Fruit fly (Drosophila melanogaster) whole organism, embryonic: ENCODE measurements around the gene CG7029.

Source experiments
- Adf1 ChIP-seq: fragments of 200-800 bp; sonication (Bioruptor generic); IDR thresholded peaks from 2 replicates; pipeline ENCODE4 v1.3.6; 2022; ENCODE audit warnings: missing biosample characterization, missing genetic modification characterization
- CG10959 ChIP-seq: fragments of 200-800 bp; sonication (Bioruptor generic); IDR thresholded peaks from 2 replicates; pipeline ENCODE4 v1.3.6; 2022; ENCODE audit warnings: missing biosample characterization, missing genetic modification characterization
- CG11085 ChIP-seq: fragments of 200-800 bp; sonication (Bioruptor generic); IDR thresholded peaks from 2 replicates; pipeline ENCODE4 v1.3.6; 2022; ENCODE audit warnings: missing biosample characterization, missing genetic modification characterization
- CG11093 ChIP-seq: fragments of 200-800 bp; sonication (Bioruptor generic); IDR thresholded peaks from 3 replicates; pipeline ENCODE4 v1.3.6; 2022; ENCODE audit warnings: missing biosample characterization, missing genetic modification characterization
- CG11247 ChIP-seq: fragments of 200-800 bp; sonication (Bioruptor generic); IDR thresholded peaks from 2 replicates; pipeline ENCODE4 v1.3.6; 2022; ENCODE audit warnings: missing biosample characterization, missing genetic modification characterization
- CG11560 ChIP-seq: fragments of 200-800 bp; sonication (Bioruptor generic); IDR thresholded peaks from 3 replicates; pipeline ENCODE4 v1.3.6; 2022; ENCODE audit warnings: missing biosample characterization, missing genetic modification characterization
- CG1233 ChIP-seq: fragments of 200-800 bp; sonication (Bioruptor generic); optimal IDR thresholded peaks from 4 replicates; lab custom pipeline; 2018; ENCODE audit warnings: missing biosample characterization, mild to moderate bottlenecking, missing genetic modification characterization
- CG13296 ChIP-seq: fragments of 200-800 bp; sonication (Bioruptor generic); optimal IDR thresholded peaks from 3 replicates; lab custom pipeline; 2018; ENCODE audit warnings: missing biosample characterization, mild to moderate bottlenecking, missing genetic modification characterization
- CG15479 ChIP-seq: fragments of 200-800 bp; sonication (Bioruptor generic); optimal IDR thresholded peaks from 3 replicates; lab custom pipeline; 2019; ENCODE audit warnings: missing biosample characterization, mild to moderate bottlenecking, missing genetic modification characterization, moderate library complexity
- CG15514 ChIP-seq: fragments of 200-800 bp; sonication (Bioruptor generic); optimal IDR thresholded peaks from 3 replicates; lab custom pipeline; 2017; ENCODE audit warnings: missing biosample characterization, missing genetic modification characterization, mild to moderate bottlenecking, moderate library complexity, missing genetic modification reagents
- CG2202 ChIP-seq: fragments of 200-800 bp; sonication (Bioruptor generic); optimal IDR thresholded peaks from 2 replicates; lab custom pipeline; 2018; ENCODE audit warnings: missing biosample characterization, mild to moderate bottlenecking, missing genetic modification characterization
- CG30431 ChIP-seq: fragments of 200-800 bp; sonication (Bioruptor generic); optimal IDR thresholded peaks from 2 replicates; lab custom pipeline; 2017; ENCODE audit warnings: missing biosample characterization, missing genetic modification characterization
- CG31388 ChIP-seq: fragments of 200-800 bp; sonication (Bioruptor generic); optimal IDR thresholded peaks from 2 replicates; lab custom pipeline; 2016; ENCODE audit warnings: missing biosample characterization, missing genetic modification characterization
- CG32772 ChIP-seq: fragments of 200-800 bp; sonication (Bioruptor generic); IDR thresholded peaks from 2 replicates; pipeline ENCODE4 v1.3.6; 2022; ENCODE audit warnings: missing biosample characterization, missing genetic modification characterization
- CG3838 ChIP-seq: fragments of 200-800 bp; sonication (Bioruptor generic); optimal IDR thresholded peaks from 3 replicates; lab custom pipeline; 2016; ENCODE audit warnings: missing biosample characterization, missing genetic modification characterization
- CG5245 ChIP-seq: fragments of 200-800 bp; sonication (Bioruptor generic); optimal IDR thresholded peaks from 3 replicates; lab custom pipeline; 2016; ENCODE audit warnings: missing biosample characterization, missing genetic modification characterization
- CG6689 ChIP-seq: fragments of 200-800 bp; sonication (Bioruptor generic); IDR thresholded peaks from 2 replicates; pipeline ENCODE4 v1.3.6; 2022; ENCODE audit warnings: missing biosample characterization, missing genetic modification characterization
- CG7745 ChIP-seq: fragments of 200-800 bp; sonication (Bioruptor generic); optimal IDR thresholded peaks from 2 replicates; lab custom pipeline; 2018; ENCODE audit warnings: missing biosample characterization, mild to moderate bottlenecking, missing genetic modification characterization, moderate library complexity
- CG8281 ChIP-seq: fragments of 200-800 bp; sonication (Bioruptor generic); optimal IDR thresholded peaks from 2 replicates; lab custom pipeline; 2018; ENCODE audit warnings: missing biosample characterization, mild to moderate bottlenecking, missing genetic modification characterization, moderate library complexity
- CG9797 ChIP-seq: fragments of 200-800 bp; sonication (Bioruptor generic); optimal IDR thresholded peaks from 3 replicates; lab custom pipeline; 2018; ENCODE audit warnings: missing biosample characterization, mild to moderate bottlenecking, missing genetic modification characterization
- Deaf1 ChIP-seq: fragments of 200-800 bp; optimal IDR thresholded peaks from 3 replicates; lab custom pipeline; 2019; ENCODE audit warnings: missing biosample characterization, mild to moderate bottlenecking, missing genetic modification characterization, moderate library complexity
- Dip2 ChIP-seq: fragments of 200-800 bp; sonication (Bioruptor generic); IDR thresholded peaks from 2 replicates; pipeline ENCODE4 v1.3.6; 2022; ENCODE audit warnings: missing biosample characterization, missing genetic modification characterization
- Doc3 ChIP-seq: fragments of 200-800 bp; sonication (Bioruptor generic); IDR thresholded peaks from 3 replicates; pipeline ENCODE4 v1.3.6; 2022; ENCODE audit warnings: missing biosample characterization, missing genetic modification characterization; ENCODE audit not compliant: partially characterized antibody
- Dref ChIP-seq: fragments of 200-800 bp; sonication (Bioruptor generic); IDR thresholded peaks from 2 replicates; pipeline ENCODE4 v1.3.6; 2022; ENCODE audit warnings: missing biosample characterization, missing genetic modification characterization
- Drgx ChIP-seq: fragments of 200-800 bp; sonication (Bioruptor generic); IDR thresholded peaks from 2 replicates; pipeline ENCODE4 v1.3.6; 2022; ENCODE audit warnings: missing biosample characterization, missing genetic modification characterization
- E2f1 ChIP-seq: fragments of 200-800 bp; sonication (Bioruptor generic); IDR thresholded peaks from 2 replicates; pipeline ENCODE4 v1.3.6; 2022; ENCODE audit warnings: missing biosample characterization, missing genetic modification characterization
- Gug ChIP-seq: fragments of 200-800 bp; sonication (Bioruptor generic); IDR thresholded peaks from 4 replicates; pipeline ENCODE4 v1.3.6; 2022; ENCODE audit warnings: missing biosample characterization, missing genetic modification characterization
- Hsf ChIP-seq: fragments of 200-800 bp; sonication (Bioruptor generic); optimal IDR thresholded peaks from 3 replicates; lab custom pipeline; 2016; ENCODE audit warnings: missing biosample characterization, missing genetic modification characterization
- Max ChIP-seq: fragments of 200-800 bp; sonication (Bioruptor generic); optimal IDR thresholded peaks from 2 replicates; lab custom pipeline; 2016; ENCODE audit warnings: missing biosample characterization, mild to moderate bottlenecking, missing genetic modification characterization
- Mrtf ChIP-seq: fragments of 200-800 bp; sonication (Bioruptor generic); IDR thresholded peaks from 3 replicates; pipeline ENCODE4 v1.3.6; 2022; ENCODE audit warnings: missing biosample characterization, missing genetic modification characterization
- Xbp1 ChIP-seq: fragments of 200-800 bp; sonication (Bioruptor generic); optimal IDR thresholded peaks from 3 replicates; lab custom pipeline; 2016; ENCODE audit warnings: missing biosample characterization, mild to moderate bottlenecking, missing genetic modification characterization
- cas ChIP-seq: fragments of 200-800 bp; sonication (Bioruptor generic); IDR thresholded peaks from 2 replicates; pipeline ENCODE4 v1.3.6; 2022; ENCODE audit warnings: missing biosample characterization, missing genetic modification characterization
- caup ChIP-seq: fragments of 200-800 bp; sonication (Bioruptor generic); optimal IDR thresholded peaks from 3 replicates; lab custom pipeline; 2017; ENCODE audit warnings: missing biosample characterization, mild to moderate bottlenecking, missing genetic modification characterization, moderate library complexity; ENCODE audit not compliant: severe bottlenecking
- chinmo ChIP-seq: fragments of 200-800 bp; sonication (Bioruptor generic); IDR thresholded peaks from 4 replicates; pipeline ENCODE4 v1.3.6; 2022; ENCODE audit warnings: missing biosample characterization, missing genetic modification characterization; ENCODE audit not compliant: partially characterized antibody
- dysf ChIP-seq: fragments of 200-800 bp; sonication (Bioruptor generic); IDR thresholded peaks from 3 replicates; pipeline ENCODE4 v1.3.6; 2022; ENCODE audit warnings: missing biosample characterization, missing genetic modification characterization
- exex ChIP-seq: fragments of 200-800 bp; sonication (Bioruptor generic); optimal IDR thresholded peaks from 4 replicates; lab custom pipeline; 2018; ENCODE audit warnings: missing biosample characterization, mild to moderate bottlenecking, missing genetic modification characterization, moderate library complexity
- gro ChIP-seq: fragments of 200-800 bp; sonication (Bioruptor generic); optimal IDR thresholded peaks from 2 replicates; lab custom pipeline; 2016; ENCODE audit warnings: missing biosample characterization, missing genetic modification characterization
- gsb-n ChIP-seq: fragments of 200-800 bp; sonication (Bioruptor generic); optimal IDR thresholded peaks from 3 replicates; lab custom pipeline; 2018; ENCODE audit warnings: missing biosample characterization, mild to moderate bottlenecking, missing genetic modification characterization
- gt ChIP-seq: fragments of 200-800 bp; sonication (Bioruptor generic); IDR thresholded peaks from 2 replicates; pipeline ENCODE4 v1.3.6; 2022; ENCODE audit warnings: missing biosample characterization, missing genetic modification characterization
- ken ChIP-seq: fragments of 200-800 bp; sonication (Bioruptor generic); IDR thresholded peaks from 3 replicates; pipeline ENCODE4 v1.3.6; 2022; ENCODE audit warnings: missing biosample characterization, missing genetic modification characterization
- knrl ChIP-seq: fragments of 200-800 bp; sonication (Bioruptor generic); IDR thresholded peaks from 3 replicates; pipeline ENCODE4 v1.3.6; 2022; ENCODE audit warnings: missing biosample characterization, missing genetic modification characterization; ENCODE audit not compliant: partially characterized antibody
- luna ChIP-seq: fragments of 200-800 bp; sonication (Bioruptor generic); optimal IDR thresholded peaks from 2 replicates; lab custom pipeline; 2016; ENCODE audit warnings: missing biosample characterization, missing genetic modification characterization
- otp ChIP-seq: fragments of 200-800 bp; sonication (Bioruptor generic); IDR thresholded peaks from 3 replicates; pipeline ENCODE4, ENCODE4 v1.3.6; 2022; ENCODE audit warnings: missing biosample characterization, missing genetic modification characterization
- pita ChIP-seq: fragments of 200-800 bp; sonication (Bioruptor generic); optimal IDR thresholded peaks from 2 replicates; lab custom pipeline; 2017; ENCODE audit warnings: missing biosample characterization, mild to moderate bottlenecking, missing genetic modification characterization
- ranshi ChIP-seq: fragments of 200-800 bp; sonication (Bioruptor generic); IDR thresholded peaks from 2 replicates; pipeline ENCODE4 v1.3.6; 2022; ENCODE audit warnings: missing biosample characterization, missing genetic modification characterization
- sima ChIP-seq: fragments of 200-800 bp; sonication (Bioruptor generic); optimal IDR thresholded peaks from 2 replicates; lab custom pipeline; 2016; ENCODE audit warnings: missing biosample characterization, missing genetic modification characterization
- so ChIP-seq: fragments of 200-800 bp; sonication (Bioruptor generic); IDR thresholded peaks from 3 replicates; pipeline ENCODE4 v1.3.6; 2022; ENCODE audit warnings: missing biosample characterization, missing genetic modification characterization
- tgo ChIP-seq: fragments of 200-800 bp; sonication (Bioruptor generic); IDR thresholded peaks from 3 replicates; pipeline ENCODE4 v1.3.6; 2022; ENCODE audit warnings: missing biosample characterization, missing genetic modification characterization
- vfl ChIP-seq: fragments of 200-800 bp; sonication (Bioruptor generic); optimal IDR thresholded peaks from 2 replicates; lab custom pipeline; 2016; ENCODE audit warnings: missing biosample characterization, missing genetic modification characterization

The CG7029 gene

DNA sequence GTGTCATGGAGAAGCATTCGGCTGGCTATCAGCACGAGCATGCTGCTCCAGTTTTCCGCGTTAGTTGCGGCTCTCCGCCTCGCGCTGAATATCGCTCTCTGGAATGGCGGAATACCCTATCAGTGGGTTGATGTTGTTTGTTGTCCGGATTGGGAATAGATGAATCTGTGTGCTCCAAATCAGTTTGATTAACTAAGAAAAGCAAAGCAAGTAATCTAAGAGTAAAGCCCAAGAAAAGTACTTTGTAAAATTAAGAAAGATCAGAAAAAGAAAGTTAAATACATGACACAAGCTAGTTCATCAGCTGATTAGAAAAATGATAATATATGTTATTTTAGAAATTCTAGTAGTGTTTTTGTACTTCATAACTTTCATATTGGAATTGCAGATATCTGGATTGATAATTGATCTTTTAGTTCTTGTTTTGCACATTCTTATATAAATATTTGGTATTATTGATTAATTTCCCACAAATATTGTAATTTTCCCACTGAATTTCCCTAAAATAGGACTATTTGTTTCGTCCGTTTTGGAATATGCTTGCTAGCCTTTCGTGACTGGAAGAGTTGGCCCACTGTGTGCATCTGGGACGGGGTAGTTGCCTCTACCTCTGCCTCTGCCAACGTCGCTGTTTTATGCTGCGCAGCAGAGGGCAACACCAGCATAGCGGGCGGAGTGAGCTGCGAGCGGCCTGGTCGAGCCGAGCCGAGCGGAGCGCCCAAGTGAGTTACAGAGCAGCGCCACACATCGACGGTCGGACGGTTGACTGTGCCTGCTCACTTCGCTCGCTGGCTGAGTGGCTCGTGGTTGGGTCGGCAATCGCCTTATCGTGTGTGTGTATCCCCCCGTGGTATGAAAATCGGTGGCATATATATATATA, 3.4 kb downstream of the CG7029 start (continued):
- TF ChIP-seq exex (tag; lab: Kevin White, UChicago) (no peak), cas (GFP tag; lab: Robert Waterston, UW) (0 out of 2 replicates have a peak, but pooled peaks have one; percentile 25), Max (GFP tag; lab: Kevin White, UChicago) (no peak), E2f1 (GFP tag; lab: Robert Waterston, UW) (peak; percentile 55; the same call in 1 of the 2 replicates), CG13296 (peak; percentile 16), CG11085 (GFP tag; lab: Robert Waterston, UW) (no peak; the same call in 1 of the 2 replicates), caup (GFP tag; lab: Kevin White, UChicago) (peak; percentile 9), CG5245 (GFP tag; lab: Kevin White, UChicago) (peak; percentile 33), luna (no peak), CG10959 (GFP tag; lab: Robert Waterston, UW) (peak; percentile 17), vfl (GFP tag; lab: Kevin White, UChicago) (no peak), CG6689 (GFP tag; lab: Robert Waterston, UW) (0 out of 2 replicates have a peak, but pooled peaks have one; percentile 4), CG30431 (GFP tag; lab: Kevin White, UChicago) (no peak), CG11093 (no peak), CG8281 (tag; lab: Kevin White, UChicago) (peak; percentile 39), gt (GFP tag; lab: Robert Waterston, UW) (no peak), knrl (no peak), Doc3 (no peak), dysf (GFP tag; lab: Robert Waterston, UW) (peak; percentile 68), CG32772 (peak; percentile 27; the same call in 1 of the 2 replicates), ranshi (GFP tag; lab: Robert Waterston, UW) (0 out of 2 replicates have a peak, but pooled peaks have one; percentile 16), Deaf1 (tag; lab: Kevin White, UChicago) (peak; percentile 95), chinmo (peak; percentile 89; the same call in 2 of the 4 replicates), Dref (0 out of 2 replicates have a peak, but pooled peaks have one; percentile 11), CG11560 (tag; lab: Robert Waterston, UW) (no peak), CG1233 (GFP tag; lab: Kevin White, UChicago) (peak; percentile 66), CG9797 (no peak), gro (GFP tag; lab: Kevin White, UChicago) (no peak), CG11247 (peak; percentile 14; the same call in 1 of the 2 replicates), pita (GFP tag; lab: Kevin White, UChicago) (no peak), CG7745 (tag; lab: Kevin White, UChicago) (no peak), so (peak; percentile 24; the same call in 2 of the 3 replicates), CG3838 (GFP tag; lab: Kevin White, UChicago) (no peak), Dip2 (GFP tag; lab: Robert Waterston, UW) (no peak), CG15479 (no peak), sima (GFP tag; lab: Kevin White, UChicago) (no peak), Drgx (GFP tag; lab: Robert Waterston, UW) (peak; percentile 51), otp (GFP tag; lab: Robert Waterston, UW) (peak; percentile 36; the same call in 1 of the 3 replicates), CG2202 (tag; lab: Kevin White, UChicago) (no peak), CG31388 (no peak), Mrtf (peak; percentile 23; the same call in 1 of the 3 replicates), gsb-n (tag; lab: Kevin White, UChicago) (no peak), Hsf (GFP tag; lab: Kevin White, UChicago) (peak; percentile 64), ken (GFP tag; lab: Robert Waterston, UW) (peak; percentile 70; the same call in 2 of the 3 replicates), CG15514 (GFP tag; lab: Kevin White, UChicago) (peak; percentile 64), Xbp1 (peak; percentile 66), Gug (GFP tag; lab: Robert Waterston, UW) (peak; percentile 79), Adf1 (GFP tag; lab: Robert Waterston, UW) (peak; percentile 98), tgo (GFP tag; lab: Robert Waterston, UW) (peak; percentile 43; the same call in 2 of the 3 replicates)
